ENCODE assay signal across 5 worm cellular contexts in genomic region chrIII:12642511-12643168, ce11.
TF ChIP-seq lines count a peak whose summit lies in the region.

No protein-coding gene starts in this region.

TF ChIP-seq in whole organism, L1 larva, 84 proteins besides CTCF, POLR2A, EP300 and RAD21:
- TF ChIP-seq jun-1 (tag; optimal IDR thresholded peaks at IDR 0.05; lab: Kevin White, UChicago) (no peak), elt-3 (tag; optimal IDR thresholded peaks at IDR 0.05; lab: Kevin White, UChicago) (no peak), nhr-85 (tag; lab: Kevin White, UChicago) (peak; percentile 54), lir-3 (tag; optimal IDR thresholded peaks at IDR 0.05; lab: Kevin White, UChicago; ENCODE audit: poor library complexity) (no peak), hlh-17 (GFP tag; optimal IDR thresholded peaks at IDR 0.05; lab: Kevin White, UChicago; ENCODE audit: borderline replicate concordance) (no peak)
TF ChIP-seq in whole organism, L1 larva: peak in this region for 1.

TF ChIP-seq in whole organism, L4 larva, 104 proteins besides CTCF, POLR2A, EP300 and RAD21:
- TF ChIP-seq mes-2 (tag; optimal IDR thresholded peaks at IDR 0.05; lab: Kevin White, UChicago; ENCODE audit: poor library complexity, severe bottlenecking) (no peak), aha-1 (tag; lab: Kevin White, UChicago) (peak; percentile 71), nhr-48 (tag; optimal IDR thresholded peaks at IDR 0.05; lab: Kevin White, UChicago) (no peak)

TF ChIP-seq in whole organism, early embryonic, 17 proteins besides CTCF, POLR2A, EP300 and RAD21:
- no peak for TF ChIP-seq tbx-11 (GFP tag; IDR thresholded peaks at IDR 0.05; lab: Robert Waterston, UW)
- peak; percentile 92 for TF ChIP-seq ceh-36 (tag; optimal IDR thresholded peaks at IDR 0.05; lab: Kevin White, UChicago)

TF ChIP-seq in whole organism, late embryonic, 69 proteins besides CTCF, POLR2A, EP300 and RAD21:
- TF ChIP-seq dve-1 (tag; optimal IDR thresholded peaks at IDR 0.05; lab: Kevin White, UChicago) (peak; percentile 93), pqm-1 (tag; optimal IDR thresholded peaks at IDR 0.05; lab: Kevin White, UChicago) (no peak)
TF ChIP-seq in whole organism, late embryonic: peak in this region for 1.

TF ChIP-seq in whole organism, young adult, 124 proteins besides CTCF, POLR2A, EP300 and RAD21:
- TF ChIP-seq lag-1 (GFP tag; IDR thresholded peaks at IDR 0.05; lab: Robert Waterston, UW) (no peak), cebp-2 (GFP tag; IDR thresholded peaks at IDR 0.05; lab: Robert Waterston, UW) (0 out of 2 replicates have a peak, but pooled peaks have one; percentile 12)
